Worm (Caenorhabditis elegans) whole organism, young adult: ENCODE measurements around the gene C30G7.3.

Experiments used
- F10E7.11 ChIP-seq: sonication (generic microtip); optimal IDR thresholded peaks from 2 replicates; lab custom pipeline; 2017; ENCODE audit warnings: mild to moderate bottlenecking, missing genetic modification characterization, moderate library complexity, missing compliant biosample characterization
- F37B4.10 ChIP-seq: fragments of 200-800 bp; sonication (Bioruptor generic); IDR thresholded peaks from 2 replicates; pipeline ENCODE4 v1.3.6; 2022; ENCODE audit warnings: missing genetic modification characterization, missing compliant biosample characterization
- F49E8.2 ChIP-seq: sonication (generic microtip); optimal IDR thresholded peaks from 3 replicates; lab custom pipeline; 2017; ENCODE audit warnings: missing genetic modification characterization, mild to moderate bottlenecking, missing compliant biosample characterization, antibody characterized with exemption, moderate library complexity; ENCODE audit not compliant: insufficient read depth
- F55B11.4 ChIP-seq: sonication (generic microtip); optimal IDR thresholded peaks from 2 replicates; lab custom pipeline; 2016; ENCODE audit warnings: missing compliant biosample characterization, missing genetic modification characterization, borderline replicate concordance; ENCODE audit not compliant: insufficient read depth
- K12H6.12 ChIP-seq: fragments of 200-800 bp; sonication (Bioruptor generic); optimal IDR thresholded peaks from 2 replicates; lab custom pipeline; 2018; ENCODE audit warnings: mild to moderate bottlenecking, missing genetic modification characterization, missing compliant biosample characterization
- Y56A3A.18 ChIP-seq: fragments of 200-800 bp; sonication (Bioruptor generic); IDR thresholded peaks from 2 replicates; pipeline ENCODE4 v1.3.6; 2022; ENCODE audit warnings: missing genetic modification reagents, missing genetic modification characterization, missing compliant biosample characterization
- Y67H2A.10 ChIP-seq: fragments of 200-800 bp; sonication (Bioruptor generic); conservative IDR thresholded peaks from 2 replicates; pipeline ENCODE4 v1.3.6; 2022; ENCODE audit warnings: missing genetic modification reagents, missing genetic modification characterization, missing compliant biosample characterization
- Y79H2A.3 ChIP-seq: fragments of 200-800 bp; sonication (Bioruptor generic); conservative IDR thresholded peaks from 2 replicates; pipeline ENCODE4 v1.3.6; 2022; ENCODE audit warnings: missing genetic modification reagents, missing genetic modification characterization, missing compliant biosample characterization
- ama-1 ChIP-seq, 3 experiments: fragments of 150-350 bp in 1 of 3; sonication (generic microtip) in 2 of 3; optimal IDR thresholded peaks; 2 replicates each; lab custom pipeline; 2014 to 2018; ENCODE audit warnings: missing biosample characterization in 2 of 3, missing genetic modification characterization in 2 of 3, missing genetic modification reagents in 2 of 3
- atf-7 ChIP-seq: sonication (generic microtip); optimal IDR thresholded peaks from 2 replicates; lab custom pipeline; 2017; ENCODE audit warnings: mild to moderate bottlenecking, missing genetic modification characterization, missing compliant biosample characterization
- attf-3 ChIP-seq: fragments of 200-800 bp; sonication (Bioruptor generic); conservative IDR thresholded peaks from 2 replicates; pipeline ENCODE4 v1.3.6; 2022; ENCODE audit warnings: missing genetic modification reagents, missing genetic modification characterization, missing compliant biosample characterization
- bed-1 ChIP-seq: fragments of 200-800 bp; sonication (Bioruptor generic); IDR thresholded peaks from 2 replicates; pipeline ENCODE4 v1.3.6; 2022; ENCODE audit warnings: missing genetic modification reagents, missing genetic modification characterization, missing compliant biosample characterization
- ccch-3 ChIP-seq: fragments of 200-800 bp; sonication (Bioruptor generic); optimal IDR thresholded peaks from 2 replicates; lab custom pipeline; 2018; ENCODE audit warnings: mild to moderate bottlenecking, missing genetic modification characterization, missing compliant biosample characterization
- ceh-40 ChIP-seq: fragments of 200-800 bp; sonication (Bioruptor generic); IDR thresholded peaks from 2 replicates; pipeline ENCODE4 v1.3.6; 2022; ENCODE audit warnings: missing genetic modification characterization, missing compliant biosample characterization
- ceh-58 ChIP-seq: fragments of 200-800 bp; sonication (Bioruptor generic); IDR thresholded peaks from 2 replicates; pipeline ENCODE4 v1.3.6; 2022; ENCODE audit warnings: missing genetic modification characterization, missing compliant biosample characterization
- die-1 ChIP-seq: sonication (generic microtip); optimal IDR thresholded peaks from 2 replicates; lab custom pipeline; 2016; ENCODE audit warnings: missing genotype, mild to moderate bottlenecking, missing genetic modification characterization, missing compliant biosample characterization
- dpl-1 ChIP-seq: fragments of 150-350 bp; optimal IDR thresholded peaks from 2 replicates; lab custom pipeline; 2014; ENCODE audit warnings: missing biosample characterization, missing genetic modification reagents, missing genetic modification characterization
- efl-1 ChIP-seq: fragments of 150-350 bp; optimal IDR thresholded peaks from 2 replicates; lab custom pipeline; 2014; ENCODE audit warnings: missing biosample characterization, missing genetic modification reagents, missing genetic modification characterization
- egl-44 ChIP-seq: fragments of 200-800 bp; sonication (Bioruptor generic); IDR thresholded peaks from 2 replicates; pipeline ENCODE4 v1.3.6; 2022; ENCODE audit warnings: missing genetic modification reagents, missing genetic modification characterization, missing compliant biosample characterization
- ets-4 ChIP-seq: fragments of 200-800 bp; sonication (Bioruptor generic); optimal IDR thresholded peaks from 2 replicates; lab custom pipeline; 2018; ENCODE audit warnings: mild to moderate bottlenecking, missing genetic modification characterization, missing compliant biosample characterization
- gei-17 ChIP-seq: fragments of 200-800 bp; sonication (Bioruptor generic); optimal IDR thresholded peaks from 2 replicates; lab custom pipeline; 2018; ENCODE audit warnings: mild to moderate bottlenecking, missing genetic modification characterization, missing compliant biosample characterization
- hmg-20 ChIP-seq: fragments of 200-800 bp; sonication (Bioruptor generic); IDR thresholded peaks from 2 replicates; pipeline ENCODE4 v1.3.6; 2022; ENCODE audit warnings: missing genetic modification reagents, missing genetic modification characterization, missing compliant biosample characterization
- lag-1 ChIP-seq: fragments of 200-800 bp; sonication (Bioruptor generic); IDR thresholded peaks from 2 replicates; pipeline ENCODE4 v1.3.6; 2022; ENCODE audit warnings: missing genetic modification reagents, missing genetic modification characterization, missing compliant biosample characterization
- let-607 ChIP-seq, 2 experiments: fragments of 200-800 bp in 1 of 2; sonication (Bioruptor generic) in 1 of 2; sonication (generic microtip) in 1 of 2; optimal IDR thresholded peaks; 2 replicates each; lab custom pipeline; 2016 to 2018; ENCODE audit warnings: mild to moderate bottlenecking in 2 of 2, missing compliant biosample characterization in 2 of 2, missing genetic modification characterization in 2 of 2, moderate library complexity in 2 of 2, missing genotype in 1 of 2
- madf-8 ChIP-seq: fragments of 200-800 bp; sonication (Bioruptor generic); conservative IDR thresholded peaks from 2 replicates; pipeline ENCODE4 v1.3.6; 2022; ENCODE audit warnings: missing genetic modification reagents, missing genetic modification characterization, missing compliant biosample characterization
- snpc-1.3 ChIP-seq: sonication (generic microtip); optimal IDR thresholded peaks from 2 replicates; lab custom pipeline; 2017; ENCODE audit warnings: missing genetic modification characterization, mild to moderate bottlenecking, missing compliant biosample characterization, antibody characterized with exemption, moderate library complexity, missing genotype, missing genetic modification reagents; ENCODE audit not compliant: insufficient read depth
- somi-1 ChIP-seq: fragments of 200-800 bp; sonication (Bioruptor generic); optimal IDR thresholded peaks from 2 replicates; lab custom pipeline; 2018; ENCODE audit warnings: mild to moderate bottlenecking, missing genetic modification characterization, missing compliant biosample characterization
- xnd-1 ChIP-seq: sonication (generic microtip); optimal IDR thresholded peaks from 2 replicates; lab custom pipeline; 2016; ENCODE audit warnings: missing genotype, missing genetic modification reagents, missing genetic modification characterization, missing compliant biosample characterization
- zfh-2 ChIP-seq: fragments of 200-800 bp; sonication (Bioruptor generic); conservative IDR thresholded peaks from 2 replicates; pipeline ENCODE4 v1.3.6; 2022; ENCODE audit warnings: missing genetic modification reagents, missing genetic modification characterization, missing compliant biosample characterization
- ztf-3 ChIP-seq: fragments of 200-800 bp; sonication (Bioruptor generic); optimal IDR thresholded peaks from 2 replicates; lab custom pipeline; 2018; ENCODE audit warnings: mild to moderate bottlenecking, missing genetic modification characterization, missing compliant biosample characterization
- ztf-6 ChIP-seq: fragments of 200-800 bp; sonication (Bioruptor generic); IDR thresholded peaks from 2 replicates; pipeline ENCODE4 v1.3.6; 2022; ENCODE audit warnings: missing genetic modification reagents, missing genetic modification characterization, missing compliant biosample characterization

Gene C30G7.3

ce11 chrV:14990843-14991242 lies 45.3 kb upstream of the C30G7.3 start, which contains the start of the genes cdt-2 and T01C3.2:
TSS of gene cdt-2 (minus strand) at chrV:14991126.
TSS of gene T01C3.2 (plus strand) at chrV:14991168.
- no peak for TF ChIP-seq F10E7.11 (tag; lab: Kevin White, UChicago)
- peak; percentile 91 for TF ChIP-seq attf-3 (GFP tag; lab: Robert Waterston, UW)
- TF ChIP-seq efl-1, result peak; percentile 32

- TF ChIP-seq hmg-20 (GFP tag; lab: Robert Waterston, UW) (no peak), egl-44 (GFP tag; lab: Robert Waterston, UW) (no peak), F49E8.2 (tag; lab: Kevin White, UChicago) (no peak), bed-1 (GFP tag; lab: Robert Waterston, UW) (no peak), die-1 (tag; lab: Kevin White, UChicago) (no peak), somi-1 (no peak), Y79H2A.3 (GFP tag; lab: Robert Waterston, UW) (no peak)
Observed at ce11 chrV:14984593-14984992, 39.1 kb upstream of the C30G7.3 start, which contains the start of gene F02D8.4. TSS of gene F02D8.4 (plus strand) at chrV:14984893.

DNA sequence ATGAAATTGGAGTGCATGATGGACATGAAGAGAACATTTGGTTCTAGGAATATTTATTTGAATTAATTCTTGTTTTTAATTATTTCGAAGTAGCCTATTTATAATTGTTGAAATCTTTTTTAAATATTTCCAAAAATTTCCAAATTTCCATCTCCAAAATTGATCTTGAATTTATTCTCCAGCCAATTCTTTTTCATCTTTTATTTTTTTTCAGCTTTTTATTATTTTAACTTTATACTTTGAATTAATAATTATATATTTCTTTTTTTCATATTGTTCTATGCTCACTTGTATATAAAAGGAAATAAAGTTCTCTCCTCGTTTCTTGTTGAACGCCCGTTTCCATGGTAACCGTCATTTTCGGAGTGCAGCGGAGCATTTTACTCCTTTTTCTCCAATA lies 34.4 kb upstream of the C30G7.3 start, which contains the start of gene xbx-1:
Gene xbx-1 (plus strand): TSS at position 301 of the 400 bp plus-strand sequence.
- TF ChIP-seq F55B11.4 (tag; lab: Kevin White, UChicago) (no peak), ccch-3 (no peak), lag-1 (GFP tag; lab: Robert Waterston, UW) (no peak), die-1 (tag; lab: Kevin White, UChicago) (no peak), ceh-40 (GFP tag; lab: Robert Waterston, UW) (no peak), ets-4 (no peak), xnd-1 (tag; lab: Kevin White, UChicago) (no peak), Y56A3A.18 (GFP tag; lab: Robert Waterston, UW) (no peak), atf-7 (no peak), gei-17 (no peak), ztf-3 (no peak), let-607 (tag; optimal IDR thresholded peaks at IDR 0.05; lab: Kevin White, UChicago) (no peak), ztf-6 (GFP tag; lab: Robert Waterston, UW) (no peak), zfh-2 (GFP tag; lab: Robert Waterston, UW) (no peak), F10E7.11 (tag; lab: Kevin White, UChicago) (no peak)

DNA sequence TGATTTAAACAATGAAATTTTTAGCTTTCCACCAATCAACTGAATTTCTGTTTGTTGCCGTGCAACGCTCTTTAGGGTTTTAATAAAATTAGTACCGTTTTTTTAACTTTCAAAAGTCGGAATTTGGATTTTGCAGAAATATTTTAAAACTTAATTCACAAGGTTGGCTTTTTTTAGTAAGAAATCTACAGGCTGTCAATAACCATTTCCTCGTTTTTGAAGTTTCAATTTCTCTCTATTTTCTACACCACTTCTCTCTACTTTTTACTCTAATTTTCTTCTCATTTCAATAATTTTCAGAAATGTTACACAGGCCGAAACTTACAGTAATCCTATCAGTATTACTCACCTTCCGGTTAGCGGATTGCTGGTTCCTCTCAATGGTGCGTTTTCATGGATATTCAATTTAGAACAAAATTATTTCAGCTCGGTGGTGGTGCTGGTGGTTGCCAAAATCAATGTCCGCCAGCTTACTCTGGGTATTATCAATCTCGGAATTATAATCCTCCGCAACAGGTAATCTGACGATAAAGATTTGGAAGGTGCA lies 32.8 kb upstream of the C30G7.3 start, which contains the start of the genes grd-12 and F02D8.1:
Gene grd-12 (plus strand): TSS at position 301 of the 547 bp plus-strand sequence.
Gene F02D8.1 (minus strand): TSS at position 497 of the 547 bp plus-strand sequence.
- no peak for TF ChIP-seq ceh-58
- no peak for TF ChIP-seq K12H6.12 (tag; lab: Kevin White, UChicago)
- TF ChIP-seq hmg-20 (GFP tag; lab: Robert Waterston, UW), result no peak
- no peak for TF ChIP-seq madf-8 (GFP tag; lab: Robert Waterston, UW)
- TF ChIP-seq Y67H2A.10, result no peak
- no peak for TF ChIP-seq ama-1 (optimal IDR thresholded peaks at IDR 0.05; lab: Kevin White, UChicago)
- no peak for TF ChIP-seq ama-1 (GFP tag; optimal IDR thresholded peaks at IDR 0.05; lab: Kevin White, UChicago)
- TF ChIP-seq efl-1, result no peak
- no peak for TF ChIP-seq attf-3 (GFP tag; lab: Robert Waterston, UW)
- TF ChIP-seq snpc-1.3 (tag; lab: Kevin White, UChicago), result no peak
- TF ChIP-seq dpl-1, result no peak
- TF ChIP-seq ceh-40 (GFP tag; lab: Robert Waterston, UW), result no peak
- TF ChIP-seq xnd-1 (tag; lab: Kevin White, UChicago), result no peak
- TF ChIP-seq F37B4.10 (GFP tag; lab: Robert Waterston, UW), result no peak
